Worm (Caenorhabditis elegans): ENCODE measurements around the gene ceh-10.

DNA sequence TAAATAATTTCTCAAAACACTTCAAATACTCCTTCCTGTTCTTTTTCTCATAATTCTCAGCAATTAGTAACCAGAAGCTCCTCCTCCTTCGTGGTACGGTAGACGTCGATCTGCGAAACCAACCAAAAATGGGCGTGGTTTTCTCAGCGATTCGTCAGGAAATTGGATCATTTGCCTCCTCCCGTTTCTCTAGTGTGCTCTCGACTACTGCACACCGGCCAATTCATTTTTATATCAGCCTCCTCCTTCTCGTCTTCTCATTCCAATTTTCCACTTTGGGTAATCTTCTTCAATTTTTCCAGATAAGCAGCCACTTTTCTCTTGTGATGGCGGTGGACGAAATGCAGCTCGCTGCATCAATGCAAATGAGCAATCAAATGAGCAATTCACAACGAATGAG, at the start of gene ceh-10:
- TF ChIP-seq fos-1 (tag; optimal IDR thresholded peaks at IDR 0.05) (no peak), nhr-237 (tag; optimal IDR thresholded peaks at IDR 0.05) (no peak), pha-4 (tag; optimal IDR thresholded peaks at IDR 0.05) (no peak), hmg-11 (tag; optimal IDR thresholded peaks at IDR 0.05) (no peak), pqm-1 (tag; optimal IDR thresholded peaks at IDR 0.05) (no peak), R02D3.7 (tag; optimal IDR thresholded peaks at IDR 0.05) (no peak)
